Worm (Caenorhabditis elegans): ENCODE data around the gene C40H1.3.

Gene C40H1.3

ce11 chrIII:9297345-9297744 is 31.8 kb downstream of the C40H1.3 start, which contains the start of gene K01B6.4:
K01B6.4 (minus strand) TSS chrIII:9297445.
- TF ChIP-seq ceh-28 (tag; optimal IDR thresholded peaks at IDR 0.05) (no peak), lir-3 (tag; optimal IDR thresholded peaks at IDR 0.05) (no peak), madf-5 (GFP tag; IDR thresholded peaks at IDR 0.05) (no peak), aha-1 (tag) (peak; percentile 25)

- TF ChIP-seq mxl-3 (GFP tag; optimal IDR thresholded peaks at IDR 0.05): peak; percentile 5
- TF ChIP-seq php-3 (GFP tag; IDR thresholded peaks at IDR 0.05): peak; percentile 59; the same call in 1 of the 2 replicates
- no peak for TF ChIP-seq pha-4 (GFP tag; IDR thresholded peaks at IDR 0.05)
- TF ChIP-seq pha-4 (tag; optimal IDR thresholded peaks at IDR 0.05): no peak
- peak; percentile 32 for TF ChIP-seq nhr-48 (tag; optimal IDR thresholded peaks at IDR 0.05)
- peak; percentile 37; the same call in 1 of the 2 replicates for TF ChIP-seq lin-1 (GFP tag; IDR thresholded peaks at IDR 0.05)
- TF ChIP-seq nhr-102 (tag; optimal IDR thresholded peaks at IDR 0.05): peak; percentile 47
- no peak for TF ChIP-seq spr-1 (tag; optimal IDR thresholded peaks at IDR 0.05)
- TF ChIP-seq T20F7.1 (GFP tag; optimal IDR thresholded peaks at IDR 0.05): peak; percentile 10
- TF ChIP-seq mdl-1 (tag; optimal IDR thresholded peaks at IDR 0.05): peak in 1 of 2 experiments; percentile 7
- TF ChIP-seq nhr-77 (tag; optimal IDR thresholded peaks at IDR 0.05): peak; percentile 63
- TF ChIP-seq gei-8 (GFP tag; optimal IDR thresholded peaks at IDR 0.05): no peak
- TF ChIP-seq sdz-12 (GFP tag; optimal IDR thresholded peaks at IDR 0.05): no peak
- TF ChIP-seq daf-16 (GFP tag; optimal IDR thresholded peaks at IDR 0.05): no peak
- TF ChIP-seq daf-16 (tag; optimal IDR thresholded peaks at IDR 0.05): peak; percentile 76
- peak in 1 of 2 experiments; percentile 94 for TF ChIP-seq unc-62 (GFP tag; optimal IDR thresholded peaks at IDR 0.05 in 1 of 2)
- TF ChIP-seq unc-62 (tag; optimal IDR thresholded peaks at IDR 0.05): no peak
- peak; percentile 95 for TF ChIP-seq dmd-6 (GFP tag; IDR thresholded peaks at IDR 0.05)
- TF ChIP-seq pqm-1 (tag; optimal IDR thresholded peaks at IDR 0.05): peak; percentile 94
- peak; percentile 46 for TF ChIP-seq hlh-30 (tag; optimal IDR thresholded peaks at IDR 0.05; ENCODE audit: insufficient read depth)
- peak; percentile 88 for TF ChIP-seq nhr-28 (tag; optimal IDR thresholded peaks at IDR 0.05)
- peak; percentile 76 for TF ChIP-seq dve-1 (tag; optimal IDR thresholded peaks at IDR 0.05; ENCODE audit: insufficient read depth)
- TF ChIP-seq zag-1 (tag; optimal IDR thresholded peaks at IDR 0.05): no peak
- TF ChIP-seq zfp-3 (GFP tag; conservative IDR thresholded peaks at IDR 0.05): no peak
- TF ChIP-seq F10B5.3 (tag; optimal IDR thresholded peaks at IDR 0.05): no peak
- no peak for TF ChIP-seq ztf-7 (tag; optimal IDR thresholded peaks at IDR 0.05)
- no peak for TF ChIP-seq ama-1 (optimal IDR thresholded peaks at IDR 0.05)
- TF ChIP-seq hlh-11 (tag; optimal IDR thresholded peaks at IDR 0.05): peak; percentile 94
These were observed 39.4 kb downstream of the C40H1.3 start for ce11 chrIII:9289815-9290214.

- TF ChIP-seq pqm-1 (tag; optimal IDR thresholded peaks at IDR 0.05): peak; percentile 53
- TF ChIP-seq hlh-30 (tag; optimal IDR thresholded peaks at IDR 0.05; ENCODE audit: insufficient read depth): no peak
- TF ChIP-seq daf-16 (GFP tag; optimal IDR thresholded peaks at IDR 0.05): no peak
- TF ChIP-seq daf-16 (tag; optimal IDR thresholded peaks at IDR 0.05): peak; percentile 92
- 0 out of 2 replicates have a peak, but pooled peaks have one; percentile 9 for TF ChIP-seq dmd-6 (GFP tag; IDR thresholded peaks at IDR 0.05)
- TF ChIP-seq arid-1 (GFP tag; conservative IDR thresholded peaks at IDR 0.05): no peak
- TF ChIP-seq lsy-2 (tag; optimal IDR thresholded peaks at IDR 0.05): no peak
- no peak for TF ChIP-seq dmd-9 (GFP tag; IDR thresholded peaks at IDR 0.05)
These were observed 40.6 kb downstream of the C40H1.3 start for ce11 chrIII:9288540-9288939.

ce11 chrIII:9281480-9281879 is 47.7 kb downstream of the C40H1.3 start, which contains the start of gene fozi-1:
fozi-1 (plus strand) TSS chrIII:9281780.
- TF ChIP-seq nhr-11 (tag; optimal IDR thresholded peaks at IDR 0.05) (no peak), sdz-12 (GFP tag; optimal IDR thresholded peaks at IDR 0.05) (no peak), hlh-11 (tag; optimal IDR thresholded peaks at IDR 0.05) (no peak), mdt-29 (GFP tag; IDR thresholded peaks at IDR 0.05) (no peak), Y48G9A.11 (GFP tag; IDR thresholded peaks at IDR 0.05) (no peak), nhr-237 (tag; optimal IDR thresholded peaks at IDR 0.05) (no peak), lin-15B (tag; optimal IDR thresholded peaks at IDR 0.05) (no peak), mxl-2 (GFP tag; conservative IDR thresholded peaks at IDR 0.05) (no peak), hif-1 (tag; optimal IDR thresholded peaks at IDR 0.05) (no peak), snpc-4 (tag; optimal IDR thresholded peaks at IDR 0.05) (no peak), nhr-28 (tag; optimal IDR thresholded peaks at IDR 0.05) (no peak), set-16 (GFP tag; IDR thresholded peaks at IDR 0.05) (no peak), ceh-32 (tag; optimal IDR thresholded peaks at IDR 0.05; ENCODE audit: poor library complexity) (no peak), daf-8 (GFP tag; IDR thresholded peaks at IDR 0.05) (no peak), lim-7 (GFP tag; IDR thresholded peaks at IDR 0.05) (no peak), spr-3 (GFP tag; optimal IDR thresholded peaks at IDR 0.05) (no peak), R02D3.7 (tag; optimal IDR thresholded peaks at IDR 0.05) (no peak)
